Worm (Caenorhabditis elegans) whole organism, mixed stage, embryonic: ENCODE data around the gene F18A11.3.
A peak's percentile ranks its signal among the peaks of the same experiment; 100 is the strongest.
"Not testable (repeated sequence)": the region's sequence is repeated elsewhere in the genome, so short reads cannot be mapped to it uniquely, and the experiment has no call there.

Source experiments
- M03D4.4 ChIP-seq: sonication (generic microtip); optimal IDR thresholded peaks from 2 replicates; lab custom pipeline; 2017; ENCODE audit warnings: mild to moderate bottlenecking, missing genetic modification characterization, missing compliant biosample characterization
- bed-3 ChIP-seq: fragments of 200-800 bp; sonication (Bioruptor generic); optimal IDR thresholded peaks from 3 replicates; lab custom pipeline; 2018; ENCODE audit warnings: mild to moderate bottlenecking, missing genetic modification characterization, moderate library complexity, missing compliant biosample characterization
- blmp-1 ChIP-seq: fragments of 150-350 bp; optimal IDR thresholded peaks from 2 replicates; lab custom pipeline; 2014; ENCODE audit warnings: missing biosample characterization, missing genetic modification characterization
- ceh-43 ChIP-seq: fragments of 200-800 bp; sonication (Bioruptor generic); optimal IDR thresholded peaks from 2 replicates; lab custom pipeline; 2018; ENCODE audit warnings: mild to moderate bottlenecking, missing genetic modification characterization, moderate library complexity, missing compliant biosample characterization
- ceh-83 ChIP-seq: fragments of 200-800 bp; sonication (Bioruptor generic); optimal IDR thresholded peaks from 2 replicates; lab custom pipeline; 2018; ENCODE audit warnings: mild to moderate bottlenecking, missing genetic modification characterization, missing compliant biosample characterization
- ces-1 ChIP-seq: fragments of 150-350 bp; optimal IDR thresholded peaks from 2 replicates; lab custom pipeline; 2014; ENCODE audit warnings: missing biosample characterization, missing genetic modification reagents, missing genetic modification characterization
- drap-1 ChIP-seq: fragments of 200-800 bp; sonication (Bioruptor generic); optimal IDR thresholded peaks from 3 replicates; lab custom pipeline; 2018; ENCODE audit warnings: mild to moderate bottlenecking, missing genetic modification characterization, missing compliant biosample characterization
- elt-1 ChIP-seq: sonication (generic microtip); optimal IDR thresholded peaks from 2 replicates; lab custom pipeline; 2017; ENCODE audit warnings: missing genetic modification characterization, mild to moderate bottlenecking, missing compliant biosample characterization, antibody characterized with exemption, moderate library complexity, borderline replicate concordance; ENCODE audit not compliant: insufficient read depth
- elt-3 ChIP-seq: fragments of 150-350 bp; optimal IDR thresholded peaks from 2 replicates; lab custom pipeline; 2014; ENCODE audit warnings: missing biosample characterization, missing genetic modification characterization
- flh-1 ChIP-seq: fragments of 200-800 bp; sonication (Bioruptor generic); optimal IDR thresholded peaks from 2 replicates; lab custom pipeline; 2018; ENCODE audit warnings: mild to moderate bottlenecking, missing genetic modification characterization, moderate library complexity, missing compliant biosample characterization
- ham-2 ChIP-seq: fragments of 200-800 bp; sonication (Bioruptor generic); optimal IDR thresholded peaks from 2 replicates; lab custom pipeline; 2018; ENCODE audit warnings: mild to moderate bottlenecking, missing genetic modification characterization, missing compliant biosample characterization
- hlh-1 ChIP-seq: fragments of 150-350 bp; optimal IDR thresholded peaks from 2 replicates; lab custom pipeline; 2014; ENCODE audit warnings: missing biosample characterization, missing genetic modification reagents, missing genetic modification characterization
- lin-13 ChIP-seq: fragments of 150-350 bp; optimal IDR thresholded peaks from 2 replicates; lab custom pipeline; 2014; ENCODE audit warnings: missing biosample characterization, missing genetic modification characterization
- lin-32 ChIP-seq: fragments of 200-800 bp; sonication (Bioruptor generic); optimal IDR thresholded peaks from 2 replicates; lab custom pipeline; 2018; ENCODE audit warnings: mild to moderate bottlenecking, missing genetic modification characterization, missing compliant biosample characterization
- lsy-2 ChIP-seq: fragments of 150-350 bp; optimal IDR thresholded peaks from 2 replicates; lab custom pipeline; 2014; ENCODE audit warnings: missing biosample characterization, missing genetic modification characterization
- mab-5 ChIP-seq: fragments of 150-350 bp; optimal IDR thresholded peaks from 2 replicates; lab custom pipeline; 2014; ENCODE audit warnings: missing biosample characterization, missing genetic modification characterization
- mep-1 ChIP-seq: fragments of 150-350 bp; optimal IDR thresholded peaks from 2 replicates; lab custom pipeline; 2017; ENCODE audit warnings: missing biosample characterization, missing genetic modification reagents, missing genetic modification characterization, inconsistent platforms
- mls-2 ChIP-seq: sonication (generic microtip); optimal IDR thresholded peaks from 2 replicates; lab custom pipeline; 2016; ENCODE audit warnings: mild to moderate bottlenecking, missing genetic modification characterization, moderate library complexity, missing compliant biosample characterization
- nhr-12 ChIP-seq: fragments of 150-350 bp; optimal IDR thresholded peaks from 2 replicates; lab custom pipeline; 2014; ENCODE audit warnings: missing biosample characterization, missing genetic modification characterization
- nhr-2 ChIP-seq: fragments of 150-350 bp; optimal IDR thresholded peaks from 2 replicates; lab custom pipeline; 2014; ENCODE audit warnings: missing biosample characterization, missing genetic modification characterization
- nhr-28 ChIP-seq: fragments of 150-350 bp; optimal IDR thresholded peaks from 2 replicates; lab custom pipeline; 2014; ENCODE audit warnings: missing biosample characterization, missing genetic modification characterization
- pha-4 ChIP-seq: fragments of 150-350 bp; optimal IDR thresholded peaks from 2 replicates; lab custom pipeline; 2018; ENCODE audit warnings: missing biosample characterization, missing genetic modification reagents, missing genetic modification characterization
- sem-2 ChIP-seq: fragments of 200-800 bp; sonication (Bioruptor generic); optimal IDR thresholded peaks from 2 replicates; lab custom pipeline; 2018; ENCODE audit warnings: mild to moderate bottlenecking, missing genetic modification characterization, missing compliant biosample characterization
- sptf-1 ChIP-seq: sonication (generic microtip); optimal IDR thresholded peaks from 2 replicates; lab custom pipeline; 2017; ENCODE audit warnings: mild to moderate bottlenecking, missing genetic modification characterization, moderate library complexity, missing compliant biosample characterization
- tbx-8 ChIP-seq: fragments of 200-800 bp; sonication (Bioruptor generic); optimal IDR thresholded peaks from 2 replicates; lab custom pipeline; 2018; ENCODE audit warnings: mild to moderate bottlenecking, missing genetic modification characterization, moderate library complexity, missing compliant biosample characterization
- unc-120 ChIP-seq: sonication (generic microtip); optimal IDR thresholded peaks from 2 replicates; lab custom pipeline; 2017; ENCODE audit warnings: missing genetic modification characterization, missing compliant biosample characterization; ENCODE audit not compliant: poor library complexity, severe bottlenecking
- unc-39 ChIP-seq: fragments of 150-350 bp; optimal IDR thresholded peaks from 2 replicates; lab custom pipeline; 2014; ENCODE audit warnings: missing biosample characterization, missing genetic modification characterization
- unc-62 ChIP-seq: fragments of 150-350 bp; optimal IDR thresholded peaks from 2 replicates; lab custom pipeline; 2014; ENCODE audit warnings: missing biosample characterization, missing genetic modification reagents, missing genetic modification characterization
- zip-8 ChIP-seq: fragments of 150-350 bp; optimal IDR thresholded peaks from 2 replicates; lab custom pipeline; 2014; ENCODE audit warnings: missing biosample characterization, missing genetic modification characterization
- ztf-11 ChIP-seq: fragments of 150-350 bp; optimal IDR thresholded peaks from 2 replicates; lab custom pipeline; 2014; ENCODE audit warnings: missing biosample characterization, missing genetic modification characterization

F18A11.3 gene

DNA sequence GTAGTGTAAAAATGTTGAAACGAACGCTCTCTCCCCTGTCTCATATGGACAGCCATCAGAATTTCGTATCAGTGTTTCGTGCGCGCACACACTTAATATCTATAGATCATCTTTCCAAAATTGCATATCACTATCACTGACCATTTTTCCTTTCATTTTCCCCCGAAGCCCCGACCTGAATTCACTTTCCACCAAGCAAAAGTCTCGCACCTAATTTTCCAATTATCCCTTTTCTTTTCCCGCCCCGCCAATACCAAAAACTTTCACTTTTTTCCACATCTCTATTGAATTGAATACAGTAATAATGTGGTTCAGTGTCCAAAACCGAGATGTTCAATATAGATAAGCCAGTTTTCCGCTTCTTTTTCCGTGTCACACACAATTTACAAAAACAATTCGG is 16.8 kb upstream of the F18A11.3 start:
- peak; percentile 96 for TF ChIP-seq blmp-1 (tag; lab: Kevin White, UChicago)
- TF ChIP-seq M03D4.4 (tag; lab: Kevin White, UChicago), result no peak
- TF ChIP-seq bed-3 (GFP tag; lab: Kevin White, UChicago), result no peak
- no peak for TF ChIP-seq nhr-28 (tag; lab: Kevin White, UChicago)
- no peak for TF ChIP-seq flh-1 (GFP tag; lab: Kevin White, UChicago)
- no peak for TF ChIP-seq lsy-2
- no peak for TF ChIP-seq pha-4 (tag; lab: Kevin White, UChicago)
- TF ChIP-seq elt-3 (tag; lab: Kevin White, UChicago), result peak; percentile 16
- peak; percentile 49 for TF ChIP-seq ham-2 (GFP tag; lab: Kevin White, UChicago)
- TF ChIP-seq sem-2 (GFP tag; lab: Kevin White, UChicago), result no peak
- TF ChIP-seq mab-5 (tag; lab: Kevin White, UChicago), result no peak

DNA sequence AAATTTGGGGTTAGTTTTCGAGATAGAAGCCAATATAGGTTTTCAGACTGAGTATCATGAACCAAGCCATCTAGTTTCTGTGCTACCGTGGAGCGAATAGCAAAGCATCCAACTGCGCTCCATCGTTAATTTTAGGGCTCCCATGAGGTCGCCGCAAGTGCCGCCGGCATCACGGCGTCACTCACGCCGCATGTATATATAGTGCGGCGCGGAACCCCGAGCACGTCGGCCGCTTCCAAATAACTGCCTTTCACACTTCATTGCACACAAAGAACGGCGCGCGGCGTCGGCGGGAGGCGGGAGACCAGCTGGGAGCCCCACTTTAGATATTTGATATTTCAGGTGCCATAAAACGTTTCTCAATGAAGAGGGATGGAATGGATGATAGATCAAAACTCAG is 13.4 kb upstream of the F18A11.3 start:
- TF ChIP-seq mls-2, result no peak
- no peak for TF ChIP-seq ceh-43 (GFP tag; lab: Kevin White, UChicago)
- TF ChIP-seq lin-13 (tag; lab: Kevin White, UChicago), result no peak
- no peak for TF ChIP-seq nhr-2 (tag; lab: Kevin White, UChicago)
- no peak for TF ChIP-seq tbx-8
- no peak for TF ChIP-seq unc-62 (GFP tag; lab: Kevin White, UChicago)
- no peak for TF ChIP-seq sem-2 (GFP tag; lab: Kevin White, UChicago)
- TF ChIP-seq ceh-83 (GFP tag; lab: Kevin White, UChicago), result no peak

DNA sequence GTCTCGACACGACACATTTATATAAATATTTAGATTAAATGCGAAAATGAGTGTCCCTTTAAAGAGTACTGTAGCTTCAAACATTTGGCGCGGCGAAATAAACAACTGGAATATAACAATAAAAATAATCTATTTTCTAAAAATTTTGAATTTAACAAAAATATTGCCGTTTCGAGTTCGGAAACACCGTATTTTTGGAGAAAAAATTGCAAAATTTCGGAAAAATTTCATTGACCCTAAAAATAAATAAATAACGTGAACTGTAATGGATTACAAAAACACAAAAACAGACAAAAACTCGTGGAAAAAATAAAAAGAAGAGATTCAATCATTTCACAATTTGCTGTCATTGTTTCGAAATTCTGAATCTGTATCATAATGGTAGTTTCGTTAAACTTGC is 11.0 kb upstream of the F18A11.3 start, which contains the start of gene F42G4.2:
Gene F42G4.2 (plus strand): TSS at position 301 of the 400 bp plus-strand sequence.
- not testable (repeated sequence) for TF ChIP-seq lin-32 (GFP tag; lab: Kevin White, UChicago); tbx-8; pha-4 (tag; lab: Kevin White, UChicago)
- TF ChIP-seq, all 35 proteins: peak for 0; not testable (repeated sequence) for 35

DNA sequence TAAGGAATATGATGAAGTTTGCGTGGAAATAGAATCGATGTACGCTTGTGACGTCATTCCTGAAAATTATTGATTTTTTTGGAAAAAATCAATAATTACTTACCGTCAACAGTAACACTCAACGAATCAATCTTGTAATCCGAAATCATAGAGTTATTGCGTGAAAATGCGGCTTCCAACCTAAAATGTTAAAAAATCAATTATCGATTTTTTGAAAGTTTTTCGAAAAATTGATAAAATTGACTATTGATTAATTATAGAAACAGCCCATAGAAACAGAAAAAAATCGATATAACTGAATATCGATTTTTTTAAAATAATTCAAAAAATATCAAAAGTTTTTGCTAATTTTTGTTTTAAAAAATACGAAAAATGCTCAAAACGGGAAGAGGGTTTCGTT is 10.5 kb upstream of the F18A11.3 start, which contains the start of gene F42G4.7:
Gene F42G4.7 (minus strand): TSS at position 185 of the 400 bp plus-strand sequence.
- TF ChIP-seq zip-8 (tag; lab: Kevin White, UChicago); ceh-43 (GFP tag; lab: Kevin White, UChicago); mep-1 (tag; lab: Kevin White, UChicago): not testable (repeated sequence)

DNA sequence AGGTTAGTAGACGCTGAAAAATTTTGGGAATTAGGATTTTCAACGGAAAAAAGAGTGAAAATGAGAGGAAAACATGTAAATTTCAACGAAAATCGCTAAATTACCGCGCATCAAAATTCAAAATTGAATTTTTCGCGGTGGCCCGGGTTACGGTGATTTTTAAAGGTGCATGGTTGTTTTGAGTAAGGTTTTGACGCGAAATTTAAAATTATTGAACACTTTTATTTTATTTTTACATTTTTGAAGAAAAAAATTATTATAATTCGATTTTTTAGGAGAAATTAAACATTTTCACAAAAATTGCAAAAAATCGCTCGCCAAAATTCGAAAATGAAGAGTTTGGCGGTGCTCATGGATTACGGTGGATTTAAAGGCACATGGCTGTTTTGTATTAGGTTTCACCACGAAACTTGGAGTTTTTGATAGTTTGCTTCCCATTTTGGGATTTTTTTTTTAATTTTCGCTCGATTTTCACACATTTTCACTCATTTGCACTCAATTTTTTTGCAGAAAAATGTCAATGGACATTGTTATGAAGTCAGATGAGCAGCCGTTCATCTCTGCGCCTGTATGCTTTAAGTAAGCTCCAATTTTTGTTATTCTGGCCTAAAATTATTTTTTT is 6.9 kb upstream of the F18A11.3 start, which contains the start of gene puf-6:
Gene puf-6 (minus strand): TSS at position 13 of the 622 bp plus-strand sequence.
- not testable (repeated sequence) for TF ChIP-seq blmp-1 (tag; lab: Kevin White, UChicago); unc-120; bed-3 (GFP tag; lab: Kevin White, UChicago)

DNA sequence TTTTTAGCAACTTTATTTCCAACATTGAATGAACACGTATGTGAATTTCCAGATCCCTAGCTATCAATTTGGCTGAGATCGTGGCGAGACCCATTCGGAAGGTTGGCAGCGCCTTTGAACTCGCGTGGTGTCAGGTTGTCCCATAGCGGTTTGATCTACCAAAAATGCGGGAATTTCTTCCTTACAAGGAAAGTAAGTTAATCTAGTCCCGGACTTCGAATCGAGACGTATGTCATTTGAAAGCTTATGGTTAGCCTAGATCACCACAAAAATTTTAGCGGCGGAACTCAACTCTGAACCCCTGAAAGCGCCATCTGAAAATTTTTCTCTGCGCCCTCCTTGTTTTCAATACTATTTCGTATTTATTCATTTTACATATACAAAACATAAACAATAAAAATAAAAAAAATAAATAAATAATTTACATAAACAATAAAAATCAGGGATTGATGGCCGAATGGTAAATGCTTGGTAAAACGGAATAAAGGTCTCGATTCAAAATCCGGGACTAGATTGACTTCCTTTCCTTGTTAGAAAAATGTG is 4.9 kb downstream of the F18A11.3 start, which contains the start of gene F18A11.2:
Gene F18A11.2 (plus strand): TSS at position 51 of the 543 bp plus-strand sequence.
- TF ChIP-seq blmp-1 (tag; lab: Kevin White, UChicago); hlh-1 (tag; lab: Kevin White, UChicago); mls-2: not testable (repeated sequence)

DNA sequence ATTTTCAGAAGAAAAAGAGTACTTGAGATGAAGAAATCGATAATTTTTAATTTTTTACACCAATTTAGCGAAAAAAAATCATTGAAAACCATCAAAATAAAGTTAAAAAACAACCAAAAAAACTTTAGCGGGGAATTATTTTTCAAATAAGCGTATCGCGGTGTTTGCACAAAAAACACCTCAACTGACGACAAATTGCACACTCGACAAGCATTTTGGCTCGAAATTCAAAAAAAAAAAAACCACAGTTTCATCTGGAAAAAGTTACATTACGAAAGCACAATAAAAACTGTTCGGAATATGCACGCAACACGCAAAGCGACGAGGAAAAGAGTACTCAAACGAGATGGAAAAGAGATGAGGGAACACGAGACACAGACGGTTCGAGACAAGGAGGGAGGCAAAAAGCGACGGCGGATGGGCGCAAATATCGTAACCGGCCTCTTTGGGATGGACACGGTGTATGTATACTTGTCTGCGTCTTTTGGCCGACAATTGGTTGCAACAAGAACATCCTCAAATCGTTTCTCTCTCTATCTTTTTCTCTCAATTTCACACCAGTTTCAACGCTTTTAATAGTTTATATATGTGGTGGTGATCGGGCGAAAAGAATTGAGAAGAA is 6.0 kb downstream of the F18A11.3 start:
- TF ChIP-seq mls-2 (no peak), lin-32 (GFP tag; lab: Kevin White, UChicago) (no peak), ceh-83 (GFP tag; lab: Kevin White, UChicago) (no peak), unc-120 (peak; percentile 65), sptf-1 (tag; lab: Kevin White, UChicago) (no peak), elt-1 (peak; percentile 20), ces-1 (GFP tag; lab: Kevin White, UChicago) (peak; percentile 18), drap-1 (GFP tag; lab: Kevin White, UChicago) (no peak), ham-2 (GFP tag; lab: Kevin White, UChicago) (peak; percentile 3), ztf-11 (tag; lab: Kevin White, UChicago) (no peak), unc-39 (no peak), nhr-2 (tag; lab: Kevin White, UChicago) (no peak), nhr-12 (tag; lab: Kevin White, UChicago) (no peak), hlh-1 (tag; lab: Kevin White, UChicago) (no peak), elt-3 (tag; lab: Kevin White, UChicago) (no peak), flh-1 (GFP tag; lab: Kevin White, UChicago) (no peak), sem-2 (GFP tag; lab: Kevin White, UChicago) (no peak), mab-5 (tag; lab: Kevin White, UChicago) (peak; percentile 33), lin-13 (tag; lab: Kevin White, UChicago) (peak; percentile 53), tbx-8 (no peak), bed-3 (GFP tag; lab: Kevin White, UChicago) (no peak), zip-8 (tag; lab: Kevin White, UChicago) (no peak), mep-1 (tag; lab: Kevin White, UChicago) (peak; percentile 40), blmp-1 (tag; lab: Kevin White, UChicago) (no peak), lsy-2 (peak; percentile 31), M03D4.4 (tag; lab: Kevin White, UChicago) (no peak), pha-4 (tag; lab: Kevin White, UChicago) (peak; percentile 39)
